Fruit fly (Drosophila melanogaster): ENCODE results near the gene CG15357.
A peak's percentile ranks its signal among the peaks of the same experiment; 100 is the strongest.

CG15357 gene

dm6 chr2L:1973957-1974356 is 28.4 kb upstream of the CG15357 start, which contains the start of gene Der-1 (continued):
- TF ChIP-seq Abd-B (GFP tag; optimal IDR thresholded peaks at IDR 0.05) (peak; percentile 56), Med (GFP tag) (peak; percentile 60), yki (optimal IDR thresholded peaks at IDR 0.05) (peak; percentile 38), BEAF-32 (GFP tag; optimal IDR thresholded peaks at IDR 0.05) (peak; percentile 92), Ravus (GFP tag; IDR thresholded peaks at IDR 0.05) (no peak), CG4404 (GFP tag; IDR thresholded peaks at IDR 0.05) (no peak), H2.0 (GFP tag; IDR thresholded peaks at IDR 0.05) (peak; percentile 15; the same call in 1 of the 2 replicates), CG11456 (GFP tag; IDR thresholded peaks at IDR 0.05) (no peak), org-1 (GFP tag; optimal IDR thresholded peaks at IDR 0.05) (no peak), Dbx (GFP tag; IDR thresholded peaks at IDR 0.05) (0 out of 3 replicates have a peak, but pooled peaks have one; percentile 11), CG2889 (GFP tag; IDR thresholded peaks at IDR 0.05) (peak; percentile 46; the same call in 1 of the 3 replicates), CG9437 (GFP tag; optimal IDR thresholded peaks at IDR 0.05) (peak; percentile 70), Lpt (GFP tag; optimal IDR thresholded peaks at IDR 0.05) (no peak), Ssrp (tag; optimal IDR thresholded peaks at IDR 0.05) (no peak), pho (GFP tag; optimal IDR thresholded peaks at IDR 0.05) (no peak), Sry-δ (GFP tag; optimal IDR thresholded peaks at IDR 0.05) (peak; percentile 95), Rfx (GFP tag; IDR thresholded peaks at IDR 0.05) (no peak), Rx (GFP tag; IDR thresholded peaks at IDR 0.05) (no peak), chif (GFP tag; optimal IDR thresholded peaks at IDR 0.05) (no peak), schlank (tag; optimal IDR thresholded peaks at IDR 0.05) (no peak), Dfd (GFP tag; optimal IDR thresholded peaks at IDR 0.05) (no peak), nerfin-2 (GFP tag; IDR thresholded peaks at IDR 0.05; ENCODE audit: partially characterized antibody) (peak; percentile 78), Atf-2 (GFP tag; optimal IDR thresholded peaks at IDR 0.05) (no peak), tio (GFP tag; optimal IDR thresholded peaks at IDR 0.05) (no peak), sug (tag; optimal IDR thresholded peaks at IDR 0.05) (no peak), insv (GFP tag; optimal IDR thresholded peaks at IDR 0.05) (no peak), CG8944 (GFP tag; optimal IDR thresholded peaks at IDR 0.05) (no peak), CG3163 (GFP tag; optimal IDR thresholded peaks at IDR 0.05) (no peak), MBD-R2 (GFP tag; IDR thresholded peaks at IDR 0.05) (peak; percentile 88), CG7271 (tag; optimal IDR thresholded peaks at IDR 0.05) (no peak), CG11247 (GFP tag; IDR thresholded peaks at IDR 0.05) (no peak), rib (GFP tag; IDR thresholded peaks at IDR 0.05) (no peak), Dek (tag; optimal IDR thresholded peaks at IDR 0.05) (no peak), CG14710 (tag; optimal IDR thresholded peaks at IDR 0.05) (peak; percentile 15), Aef1 (GFP tag; IDR thresholded peaks at IDR 0.05) (peak; percentile 60), NfI (GFP tag; optimal IDR thresholded peaks at IDR 0.05) (no peak), CG2202 (tag; optimal IDR thresholded peaks at IDR 0.05) (no peak), Hand (GFP tag; optimal IDR thresholded peaks at IDR 0.05) (no peak), CG9876 (GFP tag; optimal IDR thresholded peaks at IDR 0.05) (no peak), CG34376 (GFP tag; optimal IDR thresholded peaks at IDR 0.05) (no peak), trh (GFP tag; optimal IDR thresholded peaks at IDR 0.05) (no peak), pum (GFP tag; optimal IDR thresholded peaks at IDR 0.05) (no peak), CG6854 (GFP tag; optimal IDR thresholded peaks at IDR 0.05) (no peak), eyg (GFP tag; optimal IDR thresholded peaks at IDR 0.05) (no peak), CG12659 (GFP tag; optimal IDR thresholded peaks at IDR 0.05) (peak; percentile 20), CG8924 (tag; optimal IDR thresholded peaks at IDR 0.05) (peak; percentile 35), Hmr (GFP tag; optimal IDR thresholded peaks at IDR 0.05) (peak; percentile 43), gt (GFP tag; IDR thresholded peaks at IDR 0.05) (no peak), shn (GFP tag; optimal IDR thresholded peaks at IDR 0.05) (no peak), CG4617 (GFP tag; optimal IDR thresholded peaks at IDR 0.05; ENCODE audit: borderline replicate concordance) (peak; percentile 88), CG15269 (tag; optimal IDR thresholded peaks at IDR 0.05) (no peak), Sin3A (optimal IDR thresholded peaks at IDR 0.05) (peak; percentile 69), CG15696 (tag; optimal IDR thresholded peaks at IDR 0.05) (no peak)
